Fruit fly (Drosophila melanogaster) whole organism, embryonic: Measurements from ENCODE around the gene CG12608.

ENCODE experiments used
- Aef1 ChIP-seq: fragments of 200-800 bp; sonication (Bioruptor generic); IDR thresholded peaks from 3 replicates; pipeline ENCODE4 v1.3.6; 2022; ENCODE audit warnings: missing biosample characterization, missing genetic modification characterization
- Atf3 ChIP-seq: fragments of 200-800 bp; sonication (Bioruptor generic); optimal IDR thresholded peaks from 3 replicates; lab custom pipeline; 2016; ENCODE audit warnings: missing biosample characterization, missing genetic modification characterization
- CG11456 ChIP-seq: fragments of 200-800 bp; sonication (Bioruptor generic); IDR thresholded peaks from 3 replicates; pipeline ENCODE4 v1.3.6; 2022; ENCODE audit warnings: missing biosample characterization, missing genetic modification characterization
- CG12769 ChIP-seq: fragments of 200-800 bp; sonication (Bioruptor generic); optimal IDR thresholded peaks from 2 replicates; lab custom pipeline; 2019; ENCODE audit warnings: missing biosample characterization, mild to moderate bottlenecking, missing genetic modification characterization, moderate library complexity
- CG13296 ChIP-seq: fragments of 200-800 bp; sonication (Bioruptor generic); optimal IDR thresholded peaks from 3 replicates; lab custom pipeline; 2018; ENCODE audit warnings: missing biosample characterization, mild to moderate bottlenecking, missing genetic modification characterization
- CG14860 ChIP-seq: fragments of 200-800 bp; sonication (Bioruptor generic); IDR thresholded peaks from 3 replicates; pipeline ENCODE4 v1.3.6; 2022; ENCODE audit warnings: missing biosample characterization, missing genetic modification characterization; ENCODE audit not compliant: partially characterized antibody
- CG17359 ChIP-seq: fragments of 200-800 bp; sonication (Bioruptor generic); optimal IDR thresholded peaks from 3 replicates; lab custom pipeline; 2018; ENCODE audit warnings: missing biosample characterization, mild to moderate bottlenecking, missing genetic modification characterization, moderate library complexity
- CG17385 ChIP-seq: fragments of 200-800 bp; sonication (Bioruptor generic); optimal IDR thresholded peaks from 3 replicates; lab custom pipeline; 2018; ENCODE audit warnings: missing biosample characterization, mild to moderate bottlenecking, missing genetic modification characterization
- CG2129 ChIP-seq: fragments of 200-800 bp; sonication (Bioruptor generic); IDR thresholded peaks from 2 replicates; pipeline ENCODE4 v1.3.6; 2022; ENCODE audit warnings: missing biosample characterization, missing genetic modification characterization; ENCODE audit not compliant: partially characterized antibody
- CG3281 ChIP-seq: fragments of 200-800 bp; sonication (Bioruptor generic); optimal IDR thresholded peaks from 3 replicates; lab custom pipeline; 2017; ENCODE audit warnings: missing biosample characterization, mild to moderate bottlenecking, missing genetic modification characterization
- CG6175 ChIP-seq: fragments of 200-800 bp; sonication (Bioruptor generic); IDR thresholded peaks from 3 replicates; pipeline ENCODE4 v1.3.6; 2022; ENCODE audit warnings: missing biosample characterization, missing genetic modification characterization
- CG6689 ChIP-seq: fragments of 200-800 bp; sonication (Bioruptor generic); IDR thresholded peaks from 2 replicates; pipeline ENCODE4 v1.3.6; 2022; ENCODE audit warnings: missing biosample characterization, missing genetic modification characterization
- CG7271 ChIP-seq: fragments of 200-800 bp; sonication (Bioruptor generic); optimal IDR thresholded peaks from 2 replicates; lab custom pipeline; 2018; ENCODE audit warnings: missing biosample characterization, mild to moderate bottlenecking, missing genetic modification characterization, moderate library complexity
- CG8281 ChIP-seq: fragments of 200-800 bp; sonication (Bioruptor generic); optimal IDR thresholded peaks from 2 replicates; lab custom pipeline; 2018; ENCODE audit warnings: missing biosample characterization, mild to moderate bottlenecking, missing genetic modification characterization, moderate library complexity
- CG9727 ChIP-seq: fragments of 200-800 bp; sonication (Bioruptor generic); optimal IDR thresholded peaks from 3 replicates; lab custom pipeline; 2017; ENCODE audit warnings: missing biosample characterization, mild to moderate bottlenecking, missing genetic modification characterization
- Ets97D ChIP-seq: fragments of 200-800 bp; sonication (Bioruptor generic); optimal IDR thresholded peaks from 3 replicates; lab custom pipeline; 2016; ENCODE audit warnings: missing biosample characterization, missing genetic modification characterization
- HLH54F ChIP-seq: fragments of 200-800 bp; sonication (Bioruptor generic); optimal IDR thresholded peaks from 3 replicates; lab custom pipeline; 2016; ENCODE audit warnings: missing biosample characterization, missing genetic modification characterization
- Max ChIP-seq: fragments of 200-800 bp; sonication (Bioruptor generic); optimal IDR thresholded peaks from 2 replicates; lab custom pipeline; 2016; ENCODE audit warnings: missing biosample characterization, mild to moderate bottlenecking, missing genetic modification characterization
- NK7.1 ChIP-seq: fragments of 200-800 bp; sonication (Bioruptor generic); optimal IDR thresholded peaks from 3 replicates; lab custom pipeline; 2016; ENCODE audit warnings: missing biosample characterization, missing genetic modification characterization
- Oli ChIP-seq: fragments of 200-800 bp; sonication (Bioruptor generic); optimal IDR thresholded peaks from 2 replicates; lab custom pipeline; 2018; ENCODE audit warnings: missing biosample characterization, mild to moderate bottlenecking, missing genetic modification characterization, moderate library complexity
- Rfx ChIP-seq: fragments of 200-800 bp; sonication (Bioruptor generic); IDR thresholded peaks from 2 replicates; pipeline ENCODE4 v1.3.6; 2022; ENCODE audit warnings: missing biosample characterization, missing genetic modification characterization
- Sry-δ ChIP-seq: fragments of 200-800 bp; sonication (Bioruptor generic); optimal IDR thresholded peaks from 2 replicates; lab custom pipeline; 2016; ENCODE audit warnings: missing biosample characterization, missing genetic modification characterization
- ato ChIP-seq: fragments of 200-800 bp; sonication (Bioruptor generic); IDR thresholded peaks from 2 replicates; pipeline ENCODE4 v1.3.6; 2022; ENCODE audit warnings: missing biosample characterization, missing genetic modification characterization; ENCODE audit not compliant: partially characterized antibody
- caup ChIP-seq: fragments of 200-800 bp; sonication (Bioruptor generic); optimal IDR thresholded peaks from 3 replicates; lab custom pipeline; 2017; ENCODE audit warnings: missing biosample characterization, mild to moderate bottlenecking, missing genetic modification characterization, moderate library complexity; ENCODE audit not compliant: severe bottlenecking
- chn ChIP-seq: fragments of 200-800 bp; sonication (Bioruptor generic); optimal IDR thresholded peaks from 2 replicates; lab custom pipeline; 2016; ENCODE audit warnings: missing biosample characterization, missing genetic modification characterization
- dysf ChIP-seq: fragments of 200-800 bp; sonication (Bioruptor generic); IDR thresholded peaks from 3 replicates; pipeline ENCODE4 v1.3.6; 2022; ENCODE audit warnings: missing biosample characterization, missing genetic modification characterization
- eve ChIP-seq, 2 experiments: fragments of >200 bp; optimal IDR thresholded peaks; 2 replicates each; lab custom pipeline; 2017; ENCODE audit warnings: missing biosample characterization in 2 of 2, missing genetic modification characterization in 2 of 2
- her ChIP-seq: fragments of 200-800 bp; sonication (Bioruptor generic); optimal IDR thresholded peaks from 2 replicates; lab custom pipeline; 2016; ENCODE audit warnings: missing biosample characterization, missing genetic modification characterization
- hkb ChIP-seq, 2 experiments: fragments of 200-800 bp in 1 of 2; fragments of >200 bp in 1 of 2; sonication (Bioruptor generic) in 1 of 2; IDR thresholded peaks in 1 of 2; optimal IDR thresholded peaks in 1 of 2; 2 replicates each; pipeline versions ENCODE4 v1.3.6 to Lab custom; 2017 to 2022; ENCODE audit warnings: missing biosample characterization in 1 of 2, missing genetic modification characterization in 1 of 2
- inv ChIP-seq: fragments of 200-800 bp; sonication (Bioruptor generic); IDR thresholded peaks from 2 replicates; pipeline ENCODE4 v1.3.6; 2022; ENCODE audit warnings: missing biosample characterization, missing genetic modification characterization; ENCODE audit not compliant: partially characterized antibody
- lab ChIP-seq: fragments of 200-800 bp; sonication (Bioruptor generic); optimal IDR thresholded peaks from 3 replicates; lab custom pipeline; 2017; ENCODE audit warnings: missing biosample characterization, missing genetic modification characterization, mild to moderate bottlenecking, moderate library complexity, missing genetic modification reagents
- lola ChIP-seq, 3 experiments: fragments of >200 bp in 2 of 3; fragments of 200-800 bp in 1 of 3; sonication (Bioruptor generic) in 1 of 3; optimal IDR thresholded peaks; 2 replicates each; lab custom pipeline; 2017 to 2019; ENCODE audit warnings: missing biosample characterization in 3 of 3, missing genetic modification characterization in 3 of 3, mild to moderate bottlenecking in 1 of 3, moderate library complexity in 1 of 3
- nerfin-1 ChIP-seq: fragments of 200-800 bp; sonication (Bioruptor generic); optimal IDR thresholded peaks from 3 replicates; lab custom pipeline; 2019; ENCODE audit warnings: missing biosample characterization, mild to moderate bottlenecking, missing genetic modification characterization, moderate library complexity
- prd ChIP-seq, 3 experiments: fragments of >200 bp in 2 of 3; fragments of 200-800 bp in 1 of 3; sonication (Bioruptor generic) in 1 of 3; optimal IDR thresholded peaks in 2 of 3; IDR thresholded peaks in 1 of 3; 2 replicates in 2 of 3; 3 replicates in 1 of 3; pipeline versions ENCODE4 v1.3.6 to Lab custom; 2017 to 2022; ENCODE audit warnings: missing biosample characterization in 1 of 3, missing genetic modification characterization in 1 of 3
- psq ChIP-seq: fragments of 200-800 bp; sonication (Bioruptor generic); optimal IDR thresholded peaks from 2 replicates; lab custom pipeline; 2017; ENCODE audit warnings: missing biosample characterization, missing genetic modification characterization
- pum ChIP-seq: fragments of 200-800 bp; sonication (Bioruptor generic); optimal IDR thresholded peaks from 2 replicates; lab custom pipeline; 2016; ENCODE audit warnings: missing biosample characterization, missing genetic modification characterization
- pzg ChIP-seq: fragments of 200-800 bp; sonication (Bioruptor generic); optimal IDR thresholded peaks from 3 replicates; lab custom pipeline; 2018; ENCODE audit warnings: missing biosample characterization, mild to moderate bottlenecking, missing genetic modification characterization, moderate library complexity
- run ChIP-seq: fragments of 200-800 bp; sonication (Bioruptor generic); optimal IDR thresholded peaks from 3 replicates; lab custom pipeline; 2018; ENCODE audit warnings: missing biosample characterization, mild to moderate bottlenecking, missing genetic modification characterization
- seq ChIP-seq: fragments of 200-800 bp; sonication (Bioruptor generic); IDR thresholded peaks from 2 replicates; pipeline ENCODE4 v1.3.6; 2022; ENCODE audit warnings: missing biosample characterization, missing genetic modification characterization
- sob ChIP-seq: fragments of 200-800 bp; sonication (Bioruptor generic); IDR thresholded peaks from 2 replicates; pipeline ENCODE4 v1.3.6; 2022; ENCODE audit warnings: missing biosample characterization, missing genetic modification characterization
- stwl ChIP-seq: fragments of 200-800 bp; sonication (Bioruptor generic); optimal IDR thresholded peaks from 3 replicates; lab custom pipeline; 2018; ENCODE audit warnings: missing biosample characterization, mild to moderate bottlenecking, missing genetic modification characterization, moderate library complexity
- tll ChIP-seq, 2 experiments: fragments of 200-800 bp in 1 of 2; fragments of >200 bp in 1 of 2; sonication (Bioruptor generic) in 1 of 2; optimal IDR thresholded peaks; 2 replicates each; lab custom pipeline; 2017 to 2019; ENCODE audit warnings: missing biosample characterization in 2 of 2, missing genetic modification characterization in 2 of 2, mild to moderate bottlenecking in 1 of 2, moderate library complexity in 1 of 2
- vnd ChIP-seq: fragments of 200-800 bp; sonication (Bioruptor generic); IDR thresholded peaks from 3 replicates; pipeline ENCODE4 v1.3.6; 2022; ENCODE audit warnings: missing biosample characterization, missing genetic modification characterization; ENCODE audit not compliant: partially characterized antibody
- vvl ChIP-seq: fragments of 200-800 bp; sonication (Bioruptor generic); IDR thresholded peaks from 2 replicates; pipeline ENCODE4 v1.3.6; 2022; ENCODE audit warnings: missing biosample characterization, missing genetic modification characterization
- z ChIP-seq: fragments of 200-800 bp; sonication (Bioruptor generic); IDR thresholded peaks from 3 replicates; pipeline ENCODE4 v1.3.6; 2022; ENCODE audit warnings: missing biosample characterization, missing genetic modification characterization
- zfh1 ChIP-seq: fragments of 200-800 bp; sonication (Bioruptor generic); IDR thresholded peaks from 3 replicates; pipeline ENCODE4 v1.3.6; 2022; ENCODE audit warnings: missing biosample characterization, missing genetic modification characterization

CG12608 gene

dm6 chrX:15333066-15333874, 11.2 kb downstream of the CG12608 start, which contains the start of the genes CG9114 and HDAC6 (continued):
- TF ChIP-seq prd (optimal IDR thresholded peaks at IDR 0.05; lab: Kevin White, UChicago) (no peak), prd (GFP tag; IDR thresholded peaks at IDR 0.05; lab: Robert Waterston, UW) (no peak), hkb (optimal IDR thresholded peaks at IDR 0.05; lab: Kevin White, UChicago) (no peak), hkb (GFP tag; IDR thresholded peaks at IDR 0.05; lab: Robert Waterston, UW) (0 out of 2 replicates have a peak, but pooled peaks have one; percentile 19), Oli (no peak), her (GFP tag; lab: Kevin White, UChicago) (no peak), nerfin-1 (tag; lab: Kevin White, UChicago) (no peak), CG7271 (no peak), psq (GFP tag; lab: Kevin White, UChicago) (no peak), CG11456 (no peak), Max (GFP tag; lab: Kevin White, UChicago) (no peak), CG17385 (peak; percentile 95), NK7.1 (GFP tag; lab: Kevin White, UChicago) (no peak), CG17359 (peak; percentile 8), stwl (peak; percentile 38), run (tag; lab: Kevin White, UChicago) (no peak), Rfx (0 out of 2 replicates have a peak, but pooled peaks have one; percentile 23), HLH54F (no peak), vvl (GFP tag; lab: Robert Waterston, UW) (0 out of 2 replicates have a peak, but pooled peaks have one; percentile 12), CG12769 (tag; lab: Kevin White, UChicago) (peak; percentile 78), CG9727 (GFP tag; lab: Kevin White, UChicago) (peak; percentile 41), seq (GFP tag; lab: Robert Waterston, UW) (no peak), lola (GFP tag; optimal IDR thresholded peaks at IDR 0.05; lab: Kevin White, UChicago) (no peak), pzg (peak; percentile 54), CG14860 (GFP tag; lab: Robert Waterston, UW) (peak; percentile 89), CG8281 (tag; lab: Kevin White, UChicago) (no peak), eve (GFP tag; optimal IDR thresholded peaks at IDR 0.05; lab: Kevin White, UChicago) (no peak), chn (peak; percentile 38), Atf3 (no peak), z (no peak), sob (GFP tag; lab: Robert Waterston, UW) (no peak), dysf (GFP tag; lab: Robert Waterston, UW) (no peak), CG6175 (GFP tag; lab: Robert Waterston, UW) (no peak), ato (GFP tag; lab: Robert Waterston, UW) (peak; percentile 63; the same call in 1 of the 2 replicates), caup (GFP tag; lab: Kevin White, UChicago) (peak; percentile 38), CG6689 (GFP tag; lab: Robert Waterston, UW) (no peak), pum (no peak), tll (GFP tag; optimal IDR thresholded peaks at IDR 0.05; lab: Kevin White, UChicago) (peak in 1 of 2 experiments; percentile 10), zfh1 (GFP tag; lab: Robert Waterston, UW) (0 out of 3 replicates have a peak, but pooled peaks have one; percentile 17), inv (peak; percentile 84), CG2129 (peak; percentile 70; the same call in 1 of the 2 replicates), vnd (GFP tag; lab: Robert Waterston, UW) (peak; percentile 87; the same call in 2 of the 3 replicates), lab (GFP tag; lab: Kevin White, UChicago) (peak; percentile 29), Sry-δ (GFP tag; lab: Kevin White, UChicago) (peak; percentile 73), CG13296 (no peak), Aef1 (GFP tag; lab: Robert Waterston, UW) (peak; percentile 56; the same call in 2 of the 3 replicates), CG3281 (GFP tag; lab: Kevin White, UChicago) (peak; percentile 18), Ets97D (GFP tag; lab: Kevin White, UChicago) (peak; percentile 6)
